Worm (Caenorhabditis elegans): ENCODE measurements around the gene pssy-2.

ce11 chrIII:13474482-13474881 lies 2.9 kb downstream of the pssy-2 start:
- TF ChIP-seq snpc-4 (tag; optimal IDR thresholded peaks at IDR 0.05) (no peak), unc-30 (tag; optimal IDR thresholded peaks at IDR 0.05) (no peak), ama-1 (optimal IDR thresholded peaks at IDR 0.05) (no peak)

Data from whole organism, L1 larva.